Fruit fly (Drosophila melanogaster) whole organism, prepupa: ENCODE measurements around the gene CG4213.

Source experiments
- Blimp-1 ChIP-seq: fragments of 200-800 bp; sonication (Bioruptor generic); optimal IDR thresholded peaks from 3 replicates; lab custom pipeline; 2017; ENCODE audit warnings: missing biosample characterization, missing genetic modification characterization, mild to moderate bottlenecking, moderate library complexity, missing genetic modification reagents
- CG11294 ChIP-seq: fragments of 200-800 bp; sonication (Bioruptor generic); IDR thresholded peaks from 2 replicates; pipeline ENCODE4 v1.3.6; 2022; ENCODE audit warnings: missing biosample characterization, missing genetic modification characterization
- CG32006 ChIP-seq: fragments of 200-800 bp; sonication (Bioruptor generic); optimal IDR thresholded peaks from 3 replicates; lab custom pipeline; 2017; ENCODE audit warnings: missing biosample characterization, mild to moderate bottlenecking, missing genetic modification characterization
- CG6792 ChIP-seq: fragments of 200-800 bp; sonication (Bioruptor generic); optimal IDR thresholded peaks from 3 replicates; lab custom pipeline; 2016; ENCODE audit warnings: missing biosample characterization, missing genetic modification characterization
- CG9139 ChIP-seq: fragments of 200-800 bp; sonication (Bioruptor generic); optimal IDR thresholded peaks from 3 replicates; lab custom pipeline; 2017; ENCODE audit warnings: missing biosample characterization, mild to moderate bottlenecking, missing genetic modification characterization
- Eip93F ChIP-seq: fragments of 200-800 bp; sonication (Bioruptor generic); optimal IDR thresholded peaks from 2 replicates; lab custom pipeline; 2016; ENCODE audit warnings: missing biosample characterization, mild to moderate bottlenecking, missing genetic modification characterization
- Ets21C ChIP-seq: fragments of 200-800 bp; sonication (Bioruptor generic); optimal IDR thresholded peaks from 3 replicates; lab custom pipeline; 2016; ENCODE audit warnings: missing biosample characterization, missing genetic modification characterization
- Met ChIP-seq: fragments of 200-800 bp; sonication (Bioruptor generic); optimal IDR thresholded peaks from 3 replicates; lab custom pipeline; 2016; ENCODE audit warnings: missing biosample characterization, missing genetic modification characterization
- OdsH ChIP-seq: fragments of 200-800 bp; sonication (Bioruptor generic); optimal IDR thresholded peaks from 3 replicates; lab custom pipeline; 2016; ENCODE audit warnings: missing biosample characterization, missing genetic modification characterization

DNA sequence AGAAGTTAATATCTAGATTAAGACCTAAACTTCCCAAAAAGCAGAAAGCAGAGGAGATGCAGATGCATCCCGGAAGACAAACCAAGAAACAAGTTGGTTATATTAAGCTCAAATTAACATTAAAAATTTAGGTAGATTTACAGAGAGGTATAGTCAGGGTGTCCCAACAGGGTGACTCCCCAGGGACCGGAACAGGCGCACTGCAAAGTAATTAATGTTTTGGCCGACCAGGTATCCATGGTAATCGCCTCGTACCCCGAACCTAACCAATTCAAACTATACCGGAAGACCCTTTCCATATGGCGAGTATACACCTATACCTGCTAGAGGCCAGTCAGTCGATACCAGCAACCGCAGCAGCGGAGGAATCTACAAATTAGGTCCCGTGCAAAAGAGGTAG is 20.6 kb upstream of the CG4213 start, which contains the start of gene BBS8:
- TF ChIP-seq Eip93F (GFP tag; lab: Kevin White, UChicago) (no peak), Blimp-1 (no peak), CG9139 (no peak), CG32006 (GFP tag; lab: Kevin White, UChicago) (no peak), CG11294 (no peak), OdsH (GFP tag; lab: Kevin White, UChicago) (no peak), CG6792 (no peak), Ets21C (GFP tag; lab: Kevin White, UChicago) (no peak), Met (GFP tag; lab: Kevin White, UChicago) (no peak)
